Fruit fly (Drosophila melanogaster): ENCODE measurements around the gene Cox11.

DNA sequence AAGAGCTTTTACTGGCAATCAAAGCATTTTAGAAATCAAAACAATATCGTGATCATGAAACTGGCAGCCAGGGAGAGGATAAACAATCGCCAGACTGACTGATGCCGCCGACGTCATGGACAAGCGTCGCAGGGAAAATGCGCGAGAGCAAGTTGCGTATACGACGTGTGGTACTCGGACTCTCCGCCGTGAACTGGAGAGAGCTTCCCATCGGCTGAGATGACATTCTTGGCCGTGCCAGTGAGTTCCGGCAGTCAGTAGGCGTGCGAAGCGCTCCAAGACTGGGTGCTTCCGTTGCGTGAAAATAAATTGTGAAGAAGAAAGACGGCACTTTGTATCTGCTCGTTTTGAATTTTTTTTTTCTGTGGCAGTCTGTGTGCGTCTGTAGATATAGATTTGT, 28.1 kb downstream of the Cox11 start, which contains the start of gene GluRIIA:
- TF ChIP-seq BtbVII (GFP tag; optimal IDR thresholded peaks at IDR 0.05) (no peak), CG17612 (GFP tag; IDR thresholded peaks at IDR 0.05) (no peak), CG13123 (GFP tag; optimal IDR thresholded peaks at IDR 0.05) (no peak), al (GFP tag; IDR thresholded peaks at IDR 0.05) (no peak), row (GFP tag; IDR thresholded peaks at IDR 0.05) (no peak), fu2 (GFP tag; optimal IDR thresholded peaks at IDR 0.05) (no peak), CG14050 (GFP tag; IDR thresholded peaks at IDR 0.05) (no peak)

Measured in whole organism, embryonic.